Worm (Caenorhabditis elegans) whole organism, young adult: ENCODE results near the gene F41G3.5.

Experiments used
- ceh-40 ChIP-seq: fragments of 200-800 bp; sonication (Bioruptor generic); IDR thresholded peaks from 2 replicates; pipeline ENCODE4 v1.3.6; 2022; ENCODE audit warnings: missing genetic modification characterization, missing compliant biosample characterization
- ceh-91 ChIP-seq: fragments of 200-800 bp; sonication (Bioruptor generic); IDR thresholded peaks from 2 replicates; pipeline ENCODE4 v1.3.6; 2022; ENCODE audit warnings: missing genetic modification reagents, missing genetic modification characterization, missing compliant biosample characterization
- egl-44 ChIP-seq: fragments of 200-800 bp; sonication (Bioruptor generic); IDR thresholded peaks from 2 replicates; pipeline ENCODE4 v1.3.6; 2022; ENCODE audit warnings: missing genetic modification reagents, missing genetic modification characterization, missing compliant biosample characterization
- pha-4 ChIP-seq: fragments of 150-350 bp; sonication (generic microtip); optimal IDR thresholded peaks from 2 replicates; lab custom pipeline; 2014; ENCODE audit warnings: missing biosample characterization, missing genetic modification reagents, missing genetic modification characterization
- somi-1 ChIP-seq: fragments of 200-800 bp; sonication (Bioruptor generic); optimal IDR thresholded peaks from 2 replicates; lab custom pipeline; 2018; ENCODE audit warnings: mild to moderate bottlenecking, missing genetic modification characterization, missing compliant biosample characterization

DNA sequence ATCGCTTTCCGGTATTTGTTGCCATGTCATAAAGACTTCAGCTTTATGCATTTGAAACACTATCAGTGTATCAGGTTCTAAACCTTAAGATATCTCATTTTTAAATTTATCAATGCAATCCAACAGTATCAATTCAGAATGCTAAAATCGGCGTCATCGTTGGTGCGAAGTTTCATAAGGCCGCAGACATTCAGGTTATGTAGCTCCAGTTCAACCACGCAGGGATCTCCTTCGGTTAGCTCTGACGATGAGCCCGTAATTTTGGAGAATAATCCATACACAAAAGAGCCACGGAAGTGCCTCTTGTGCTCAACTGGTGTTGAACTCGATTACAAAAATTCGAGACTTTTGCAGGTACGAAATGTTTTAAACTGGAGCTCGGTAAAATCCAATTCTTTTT lies 10.4 kb upstream of the F41G3.5 start, which contains the start of gene mrps-18.C:
- TF ChIP-seq somi-1 (no peak), egl-44 (GFP tag; lab: Robert Waterston, UW) (no peak), ceh-40 (GFP tag; lab: Robert Waterston, UW) (no peak), ceh-91 (no peak), pha-4 (tag; lab: Kevin White, UChicago) (no peak)
